ENCODE assay signal across 1 fruit fly cellular context in genomic region chr3R:17042838-17043569, dm6.
TF ChIP-seq lines count a peak whose summit lies in the region.

TSS of gene bdwf (minus strand) at chr3R:17043136.
TSS of gene Patr-1 (plus strand) at chr3R:17043564.

TF ChIP-seq in whole organism, embryonic, 481 proteins besides CTCF, POLR2A, EP300 and RAD21 (continued from another document and continues in another):
- TF ChIP-seq CG7745 (tag; optimal IDR thresholded peaks at IDR 0.05; lab: Kevin White, UChicago), result no peak
- TF ChIP-seq gfzf (GFP tag; optimal IDR thresholded peaks at IDR 0.05; lab: Kevin White, UChicago), result peak; percentile 17
- TF ChIP-seq stc (GFP tag; IDR thresholded peaks at IDR 0.05; lab: Robert Waterston, UW), result 0 out of 2 replicates have a peak, but pooled peaks have one; percentile 6
- no peak for TF ChIP-seq Six4 (GFP tag; optimal IDR thresholded peaks at IDR 0.05; lab: Kevin White, UChicago)
- TF ChIP-seq Hand (GFP tag; optimal IDR thresholded peaks at IDR 0.05; lab: Kevin White, UChicago), result no peak
- no peak for TF ChIP-seq CG6765 (GFP tag; optimal IDR thresholded peaks at IDR 0.05; lab: Kevin White, UChicago)
- peak; percentile 29 for TF ChIP-seq CG8944 (GFP tag; optimal IDR thresholded peaks at IDR 0.05; lab: Kevin White, UChicago)
- TF ChIP-seq Ets97D (GFP tag; optimal IDR thresholded peaks at IDR 0.05; lab: Kevin White, UChicago), result peak; percentile 51
- TF ChIP-seq CG10321 (GFP tag; IDR thresholded peaks at IDR 0.05; lab: Robert Waterston, UW), result no peak
- no peak for TF ChIP-seq zfh1 (GFP tag; IDR thresholded peaks at IDR 0.05; lab: Robert Waterston, UW)
- no peak for TF ChIP-seq CG1024 (GFP tag; IDR thresholded peaks at IDR 0.05; lab: Robert Waterston, UW)
- TF ChIP-seq dmrt99B (tag; optimal IDR thresholded peaks at IDR 0.05; lab: Kevin White, UChicago), result no peak
- no peak for TF ChIP-seq usp (GFP tag; optimal IDR thresholded peaks at IDR 0.05; lab: Kevin White, UChicago)
- peak; percentile 95 for TF ChIP-seq Scr (GFP tag; IDR thresholded peaks at IDR 0.05; lab: Robert Waterston, UW; ENCODE audit: partially characterized antibody)
- no peak for TF ChIP-seq hth (optimal IDR thresholded peaks at IDR 0.05; lab: Kevin White, UChicago)
- no peak for TF ChIP-seq Stat92E (GFP tag; optimal IDR thresholded peaks at IDR 0.05; lab: Kevin White, UChicago)
- TF ChIP-seq CG13296 (GFP tag; optimal IDR thresholded peaks at IDR 0.05; lab: Kevin White, UChicago), result no peak
- no peak for TF ChIP-seq ara (GFP tag; IDR thresholded peaks at IDR 0.05; lab: Robert Waterston, UW)
- TF ChIP-seq fd64A (GFP tag; optimal IDR thresholded peaks at IDR 0.05; lab: Kevin White, UChicago), result no peak
- TF ChIP-seq Eip74EF (GFP tag; optimal IDR thresholded peaks at IDR 0.05; lab: Kevin White, UChicago), result no peak
- TF ChIP-seq en (GFP tag; optimal IDR thresholded peaks at IDR 0.05; lab: Kevin White, UChicago), result no peak
- TF ChIP-seq Antp (GFP tag; optimal IDR thresholded peaks at IDR 0.05; lab: Kevin White, UChicago), result no peak
- no peak for TF ChIP-seq Dfd (GFP tag; optimal IDR thresholded peaks at IDR 0.05; lab: Kevin White, UChicago)
- peak; percentile 33 for TF ChIP-seq CG15601 (tag; optimal IDR thresholded peaks at IDR 0.05; lab: Kevin White, UChicago)
- TF ChIP-seq CG10147 (GFP tag; optimal IDR thresholded peaks at IDR 0.05; lab: Kevin White, UChicago), result no peak
- TF ChIP-seq crol (GFP tag; IDR thresholded peaks at IDR 0.05; lab: Robert Waterston, UW), result no peak
- no peak for TF ChIP-seq gsb (GFP tag; IDR thresholded peaks at IDR 0.05; lab: Robert Waterston, UW)
- TF ChIP-seq odd (GFP tag; optimal IDR thresholded peaks at IDR 0.05; lab: Kevin White, UChicago), result no peak
- TF ChIP-seq repo (GFP tag; optimal IDR thresholded peaks at IDR 0.05; lab: Kevin White, UChicago), result no peak
- TF ChIP-seq CG11247 (GFP tag; IDR thresholded peaks at IDR 0.05; lab: Robert Waterston, UW), result no peak
- no peak for TF ChIP-seq CG3407 (GFP tag; optimal IDR thresholded peaks at IDR 0.05; lab: Kevin White, UChicago)
- TF ChIP-seq crc (GFP tag; optimal IDR thresholded peaks at IDR 0.05; lab: Kevin White, UChicago), result no peak
- TF ChIP-seq CG7987 (GFP tag; optimal IDR thresholded peaks at IDR 0.05; lab: Kevin White, UChicago), result no peak
- TF ChIP-seq CG13624 (GFP tag; optimal IDR thresholded peaks at IDR 0.05; lab: Kevin White, UChicago), result no peak
- TF ChIP-seq sob (GFP tag; IDR thresholded peaks at IDR 0.05; lab: Robert Waterston, UW), result 0 out of 2 replicates have a peak, but pooled peaks have one; percentile 12
- TF ChIP-seq D19B (GFP tag; optimal IDR thresholded peaks at IDR 0.05; lab: Kevin White, UChicago), result no peak
- TF ChIP-seq CG17912 (GFP tag; optimal IDR thresholded peaks at IDR 0.05; lab: Kevin White, UChicago), result no peak
- no peak for TF ChIP-seq Ravus (GFP tag; IDR thresholded peaks at IDR 0.05; lab: Robert Waterston, UW)
- TF ChIP-seq wek (GFP tag; optimal IDR thresholded peaks at IDR 0.05; lab: Kevin White, UChicago), result no peak
- TF ChIP-seq Ets65A (GFP tag; lab: Kevin White, UChicago), result peak; percentile 85
- TF ChIP-seq her (GFP tag; optimal IDR thresholded peaks at IDR 0.05; lab: Kevin White, UChicago), result no peak
- peak; percentile 9 for TF ChIP-seq nerfin-1 (tag; optimal IDR thresholded peaks at IDR 0.05; lab: Kevin White, UChicago)
- peak; percentile 20 for TF ChIP-seq grau (tag; optimal IDR thresholded peaks at IDR 0.05; lab: Kevin White, UChicago)
- no peak for TF ChIP-seq CG6689 (GFP tag; IDR thresholded peaks at IDR 0.05; lab: Robert Waterston, UW)
- TF ChIP-seq CG14014 (GFP tag; IDR thresholded peaks at IDR 0.05; lab: Robert Waterston, UW), result no peak
- TF ChIP-seq CG9727 (GFP tag; optimal IDR thresholded peaks at IDR 0.05; lab: Kevin White, UChicago), result peak; percentile 53
- no peak for TF ChIP-seq Aef1 (GFP tag; IDR thresholded peaks at IDR 0.05; lab: Robert Waterston, UW)
- TF ChIP-seq chinmo (GFP tag; IDR thresholded peaks at IDR 0.05; lab: Robert Waterston, UW; ENCODE audit: partially characterized antibody), result peak; percentile 95
- no peak for TF ChIP-seq CG14667 (GFP tag; IDR thresholded peaks at IDR 0.05; lab: Robert Waterston, UW)
- TF ChIP-seq maf-S (GFP tag; optimal IDR thresholded peaks at IDR 0.05; lab: Kevin White, UChicago), result no peak
- TF ChIP-seq CHES-1-like (GFP tag; optimal IDR thresholded peaks at IDR 0.05; lab: Kevin White, UChicago), result no peak
- no peak for TF ChIP-seq pfk (GFP tag; optimal IDR thresholded peaks at IDR 0.05; lab: Kevin White, UChicago)
- TF ChIP-seq CG2199 (GFP tag; IDR thresholded peaks at IDR 0.05; lab: Robert Waterston, UW), result no peak
- TF ChIP-seq unpg (GFP tag; optimal IDR thresholded peaks at IDR 0.05; lab: Kevin White, UChicago), result no peak
- TF ChIP-seq CG11560 (tag; IDR thresholded peaks at IDR 0.05; lab: Robert Waterston, UW), result peak; percentile 59; the same call in 1 of the 3 replicates
- peak; percentile 16 for TF ChIP-seq slou (GFP tag; optimal IDR thresholded peaks at IDR 0.05; lab: Kevin White, UChicago)
- no peak for TF ChIP-seq ftz-f1 (GFP tag; optimal IDR thresholded peaks at IDR 0.05; lab: Kevin White, UChicago)
- TF ChIP-seq h (optimal IDR thresholded peaks at IDR 0.05; lab: Kevin White, UChicago), result no peak
- no peak for TF ChIP-seq CG11504 (tag; optimal IDR thresholded peaks at IDR 0.05; lab: Kevin White, UChicago)
- peak; percentile 84 for TF ChIP-seq hbn (GFP tag; IDR thresholded peaks at IDR 0.05; lab: Robert Waterston, UW; ENCODE audit: partially characterized antibody)
- TF ChIP-seq Hr51 (GFP tag; optimal IDR thresholded peaks at IDR 0.05; lab: Kevin White, UChicago), result no peak
- TF ChIP-seq Pdp1 (GFP tag; optimal IDR thresholded peaks at IDR 0.05; lab: Kevin White, UChicago), result peak in 1 of 2 experiments; percentile 17
- no peak for TF ChIP-seq CG10209 (GFP tag; optimal IDR thresholded peaks at IDR 0.05; lab: Kevin White, UChicago)
- TF ChIP-seq CG17186 (GFP tag; optimal IDR thresholded peaks at IDR 0.05; lab: Kevin White, UChicago), result peak; percentile 46
- TF ChIP-seq lilli (GFP tag; optimal IDR thresholded peaks at IDR 0.05; lab: Kevin White, UChicago), result peak; percentile 37
- no peak for TF ChIP-seq Fer1 (GFP tag; optimal IDR thresholded peaks at IDR 0.05; lab: Kevin White, UChicago)
- no peak for TF ChIP-seq CG4707 (GFP tag; optimal IDR thresholded peaks at IDR 0.05; lab: Kevin White, UChicago)
- peak; percentile 93 for TF ChIP-seq vnd (GFP tag; IDR thresholded peaks at IDR 0.05; lab: Robert Waterston, UW; ENCODE audit: partially characterized antibody)
- TF ChIP-seq Xbp1 (GFP tag; optimal IDR thresholded peaks at IDR 0.05; lab: Kevin White, UChicago), result peak; percentile 11
- no peak for TF ChIP-seq D (optimal IDR thresholded peaks at IDR 0.05; lab: Kevin White, UChicago)
- no peak for TF ChIP-seq D (GFP tag; optimal IDR thresholded peaks at IDR 0.05; lab: Kevin White, UChicago)
- TF ChIP-seq Abd-B (GFP tag; optimal IDR thresholded peaks at IDR 0.05; lab: Kevin White, UChicago), result no peak
- peak; percentile 37 for TF ChIP-seq ind (GFP tag; optimal IDR thresholded peaks at IDR 0.05; lab: Kevin White, UChicago)
- no peak for TF ChIP-seq br (optimal IDR thresholded peaks at IDR 0.05; lab: Kevin White, UChicago)
- no peak for TF ChIP-seq luna (GFP tag; optimal IDR thresholded peaks at IDR 0.05; lab: Kevin White, UChicago)
- TF ChIP-seq CG7928 (GFP tag; optimal IDR thresholded peaks at IDR 0.05; lab: Kevin White, UChicago), result no peak
- TF ChIP-seq CG15696 (tag; optimal IDR thresholded peaks at IDR 0.05; lab: Kevin White, UChicago), result no peak
- no peak for TF ChIP-seq CG10654 (GFP tag; optimal IDR thresholded peaks at IDR 0.05; lab: Kevin White, UChicago)
- TF ChIP-seq bbx (GFP tag; IDR thresholded peaks at IDR 0.05; lab: Robert Waterston, UW; ENCODE audit: partially characterized antibody), result peak; percentile 89
- no peak for TF ChIP-seq abd-A (tag; optimal IDR thresholded peaks at IDR 0.05; lab: Kevin White, UChicago)
- TF ChIP-seq CG3163 (GFP tag; optimal IDR thresholded peaks at IDR 0.05; lab: Kevin White, UChicago), result no peak
- no peak for TF ChIP-seq pho (GFP tag; optimal IDR thresholded peaks at IDR 0.05; lab: Kevin White, UChicago)
- TF ChIP-seq HLHmδ (GFP tag; optimal IDR thresholded peaks at IDR 0.05; lab: Kevin White, UChicago), result no peak
- no peak for TF ChIP-seq CG11398 (GFP tag; optimal IDR thresholded peaks at IDR 0.05; lab: Kevin White, UChicago)
- TF ChIP-seq CG10462 (GFP tag; optimal IDR thresholded peaks at IDR 0.05; lab: Kevin White, UChicago), result no peak
- no peak for TF ChIP-seq Ptx1 (GFP tag; IDR thresholded peaks at IDR 0.05; lab: Robert Waterston, UW)
- no peak for TF ChIP-seq NK7.1 (GFP tag; optimal IDR thresholded peaks at IDR 0.05; lab: Kevin White, UChicago)
- TF ChIP-seq fd3F (GFP tag; optimal IDR thresholded peaks at IDR 0.05; lab: Kevin White, UChicago), result no peak
- peak; percentile 45 for TF ChIP-seq E2f2 (GFP tag; IDR thresholded peaks at IDR 0.05; lab: Robert Waterston, UW)
- no peak for TF ChIP-seq Dip2 (GFP tag; IDR thresholded peaks at IDR 0.05; lab: Robert Waterston, UW)
- TF ChIP-seq peb (GFP tag; IDR thresholded peaks at IDR 0.05; lab: Robert Waterston, UW), result no peak
- TF ChIP-seq CG9932 (GFP tag; IDR thresholded peaks at IDR 0.05; lab: Robert Waterston, UW), result peak; percentile 38; the same call in 1 of the 2 replicates
- no peak for TF ChIP-seq eyg (GFP tag; optimal IDR thresholded peaks at IDR 0.05; lab: Kevin White, UChicago)
- TF ChIP-seq CG1529 (GFP tag; optimal IDR thresholded peaks at IDR 0.05; lab: Kevin White, UChicago), result no peak
- TF ChIP-seq fd96Cb (tag; optimal IDR thresholded peaks at IDR 0.05; lab: Kevin White, UChicago), result no peak
- TF ChIP-seq CG17568 (GFP tag; optimal IDR thresholded peaks at IDR 0.05; lab: Kevin White, UChicago), result no peak
- no peak for TF ChIP-seq CG32772 (GFP tag; IDR thresholded peaks at IDR 0.05; lab: Robert Waterston, UW)
- TF ChIP-seq corto (GFP tag; optimal IDR thresholded peaks at IDR 0.05; lab: Kevin White, UChicago), result peak; percentile 5
- TF ChIP-seq Hey (tag; optimal IDR thresholded peaks at IDR 0.05; lab: Kevin White, UChicago), result no peak
- TF ChIP-seq CG12219 (GFP tag; optimal IDR thresholded peaks at IDR 0.05; lab: Kevin White, UChicago), result no peak
- TF ChIP-seq Rfx (GFP tag; IDR thresholded peaks at IDR 0.05; lab: Robert Waterston, UW), result no peak
- TF ChIP-seq ken (GFP tag; IDR thresholded peaks at IDR 0.05; lab: Robert Waterston, UW), result no peak
- TF ChIP-seq CG6654 (GFP tag; optimal IDR thresholded peaks at IDR 0.05; lab: Kevin White, UChicago), result no peak
- TF ChIP-seq Dad (GFP tag; optimal IDR thresholded peaks at IDR 0.05; lab: Kevin White, UChicago), result peak; percentile 9
- no peak for TF ChIP-seq H2.0 (GFP tag; IDR thresholded peaks at IDR 0.05; lab: Robert Waterston, UW)
- no peak for TF ChIP-seq oc (tag; optimal IDR thresholded peaks at IDR 0.05; lab: Kevin White, UChicago)
- no peak for TF ChIP-seq gt (GFP tag; IDR thresholded peaks at IDR 0.05; lab: Robert Waterston, UW)
- TF ChIP-seq CG17328 (GFP tag; IDR thresholded peaks at IDR 0.05; lab: Robert Waterston, UW), result 0 out of 2 replicates have a peak, but pooled peaks have one; percentile 16
- peak in 1 of 3 experiments; percentile 36 for TF ChIP-seq lola (GFP tag; optimal IDR thresholded peaks at IDR 0.05; lab: Kevin White, UChicago)
- no peak for TF ChIP-seq ab (GFP tag; optimal IDR thresholded peaks at IDR 0.05; lab: Kevin White, UChicago)
- TF ChIP-seq Gsc (GFP tag; IDR thresholded peaks at IDR 0.05; lab: Robert Waterston, UW), result no peak
- TF ChIP-seq pum (GFP tag; optimal IDR thresholded peaks at IDR 0.05; lab: Kevin White, UChicago), result no peak
- TF ChIP-seq Max (GFP tag; optimal IDR thresholded peaks at IDR 0.05; lab: Kevin White, UChicago), result no peak
- no peak for TF ChIP-seq shn (GFP tag; optimal IDR thresholded peaks at IDR 0.05; lab: Kevin White, UChicago)
- TF ChIP-seq Hr78 (GFP tag; optimal IDR thresholded peaks at IDR 0.05; lab: Kevin White, UChicago), result no peak
- peak; percentile 51 for TF ChIP-seq pzg (GFP tag; optimal IDR thresholded peaks at IDR 0.05; lab: Kevin White, UChicago)
- peak; percentile 84 for TF ChIP-seq nerfin-2 (GFP tag; IDR thresholded peaks at IDR 0.05; lab: Robert Waterston, UW; ENCODE audit: partially characterized antibody)
- TF ChIP-seq CG17361 (GFP tag; IDR thresholded peaks at IDR 0.05; lab: Robert Waterston, UW), result peak; percentile 68
- no peak for TF ChIP-seq Dbx (GFP tag; IDR thresholded peaks at IDR 0.05; lab: Robert Waterston, UW)
- TF ChIP-seq CG5953 (GFP tag; IDR thresholded peaks at IDR 0.05; lab: Robert Waterston, UW), result no peak
- peak; percentile 50 for TF ChIP-seq exex (tag; optimal IDR thresholded peaks at IDR 0.05; lab: Kevin White, UChicago)
- no peak for TF ChIP-seq CG10565 (GFP tag; optimal IDR thresholded peaks at IDR 0.05; lab: Kevin White, UChicago)
- no peak for TF ChIP-seq twi (tag; optimal IDR thresholded peaks at IDR 0.05; lab: Kevin White, UChicago)
- TF ChIP-seq ham (GFP tag; IDR thresholded peaks at IDR 0.05; lab: Robert Waterston, UW), result no peak
- peak; percentile 66 for TF ChIP-seq MBD-R2 (GFP tag; IDR thresholded peaks at IDR 0.05; lab: Robert Waterston, UW)
- peak; percentile 67 for TF ChIP-seq kni (GFP tag; optimal IDR thresholded peaks at IDR 0.05; lab: Kevin White, UChicago)
- peak; percentile 29 for TF ChIP-seq Dp (GFP tag; optimal IDR thresholded peaks at IDR 0.05; lab: Kevin White, UChicago)
- no peak for TF ChIP-seq CG6175 (GFP tag; IDR thresholded peaks at IDR 0.05; lab: Robert Waterston, UW)
- no peak for TF ChIP-seq ash1 (GFP tag; optimal IDR thresholded peaks at IDR 0.05; lab: Kevin White, UChicago)
- TF ChIP-seq lab (GFP tag; optimal IDR thresholded peaks at IDR 0.05; lab: Kevin White, UChicago), result no peak
- TF ChIP-seq CG32767 (GFP tag; IDR thresholded peaks at IDR 0.05; lab: Robert Waterston, UW), result no peak
- no peak for TF ChIP-seq gcm2 (GFP tag; optimal IDR thresholded peaks at IDR 0.05; lab: Kevin White, UChicago)
- no peak for TF ChIP-seq ems (GFP tag; optimal IDR thresholded peaks at IDR 0.05; lab: Kevin White, UChicago)
- TF ChIP-seq CG33213 (GFP tag; optimal IDR thresholded peaks at IDR 0.05; lab: Kevin White, UChicago), result no peak
- peak; percentile 81 for TF ChIP-seq sens (GFP tag; lab: Kevin White, UChicago)
- TF ChIP-seq gce (GFP tag; IDR thresholded peaks at IDR 0.05; lab: Robert Waterston, UW), result no peak
- no peak for TF ChIP-seq Atf3 (GFP tag; optimal IDR thresholded peaks at IDR 0.05; lab: Kevin White, UChicago)
- TF ChIP-seq CG12236 (GFP tag; optimal IDR thresholded peaks at IDR 0.05; lab: Kevin White, UChicago), result no peak
- TF ChIP-seq CG15073 (GFP tag; optimal IDR thresholded peaks at IDR 0.05; lab: Kevin White, UChicago), result no peak
